Worm (Caenorhabditis elegans) whole organism, mixed stage, embryonic: ENCODE results near the gene srz-94.

ENCODE experiments used
- nhr-237 ChIP-seq: fragments of 150-350 bp; optimal IDR thresholded peaks from 2 replicates; lab custom pipeline; 2014; ENCODE audit warnings: missing biosample characterization, missing genetic modification characterization
- pha-4 ChIP-seq: fragments of 150-350 bp; optimal IDR thresholded peaks from 2 replicates; lab custom pipeline; 2018; ENCODE audit warnings: missing biosample characterization, missing genetic modification reagents, missing genetic modification characterization
- unc-39 ChIP-seq: fragments of 150-350 bp; optimal IDR thresholded peaks from 2 replicates; lab custom pipeline; 2014; ENCODE audit warnings: missing biosample characterization, missing genetic modification characterization
- unc-62 ChIP-seq: fragments of 150-350 bp; optimal IDR thresholded peaks from 2 replicates; lab custom pipeline; 2014; ENCODE audit warnings: missing biosample characterization, missing genetic modification reagents, missing genetic modification characterization
- ztf-11 ChIP-seq: fragments of 150-350 bp; optimal IDR thresholded peaks from 2 replicates; lab custom pipeline; 2014; ENCODE audit warnings: missing biosample characterization, missing genetic modification characterization

- TF ChIP-seq pha-4 (no peak), ztf-11 (tag; lab: Kevin White, UChicago) (no peak), unc-62 (GFP tag; lab: Kevin White, UChicago) (no peak), nhr-237 (tag; lab: Kevin White, UChicago) (no peak), unc-39 (tag; lab: Kevin White, UChicago) (no peak)
Observed at ce11 chrV:16991734-16992133, 44.0 kb downstream of the srz-94 start, which contains the start of gene srz-95.
